Fruit fly (Drosophila melanogaster) whole organism, embryonic: ENCODE data around the gene CG5612.

Experiments used
- Awh ChIP-seq: fragments of 200-800 bp; sonication (Bioruptor generic); IDR thresholded peaks from 2 replicates; pipeline ENCODE4, ENCODE4 v1.3.6; 2022; ENCODE audit warnings: missing biosample characterization, missing genetic modification characterization
- CG10147 ChIP-seq: fragments of 200-800 bp; sonication (Bioruptor generic); optimal IDR thresholded peaks from 2 replicates; lab custom pipeline; 2019; ENCODE audit warnings: missing biosample characterization, mild to moderate bottlenecking, missing genetic modification characterization, moderate library complexity
- CG10959 ChIP-seq: fragments of 200-800 bp; sonication (Bioruptor generic); IDR thresholded peaks from 2 replicates; pipeline ENCODE4 v1.3.6; 2022; ENCODE audit warnings: missing biosample characterization, missing genetic modification characterization
- CG11085 ChIP-seq: fragments of 200-800 bp; sonication (Bioruptor generic); IDR thresholded peaks from 2 replicates; pipeline ENCODE4 v1.3.6; 2022; ENCODE audit warnings: missing biosample characterization, missing genetic modification characterization
- CG12391 ChIP-seq: fragments of 200-800 bp; sonication (Bioruptor generic); optimal IDR thresholded peaks from 3 replicates; lab custom pipeline; 2018; ENCODE audit warnings: missing biosample characterization, mild to moderate bottlenecking, missing genetic modification characterization, moderate library complexity
- CG14441 ChIP-seq: fragments of 200-800 bp; sonication (Bioruptor generic); IDR thresholded peaks from 2 replicates; pipeline ENCODE4 v1.3.6; 2022; ENCODE audit warnings: missing biosample characterization, missing genetic modification characterization
- CG14710 ChIP-seq: fragments of 200-800 bp; sonication (Bioruptor generic); optimal IDR thresholded peaks from 3 replicates; lab custom pipeline; 2019; ENCODE audit warnings: missing biosample characterization, mild to moderate bottlenecking, missing genetic modification characterization, moderate library complexity
- CG15269 ChIP-seq: fragments of 200-800 bp; sonication (Bioruptor generic); optimal IDR thresholded peaks from 2 replicates; lab custom pipeline; 2018; ENCODE audit warnings: missing biosample characterization, mild to moderate bottlenecking, missing genetic modification characterization, moderate library complexity
- CG1529 ChIP-seq: fragments of 200-800 bp; sonication (Bioruptor generic); optimal IDR thresholded peaks from 3 replicates; lab custom pipeline; 2018; ENCODE audit warnings: missing biosample characterization, missing genetic modification characterization
- CG16813 ChIP-seq: fragments of 200-800 bp; sonication (Bioruptor generic); IDR thresholded peaks from 3 replicates; pipeline ENCODE4 v1.3.6; 2022; ENCODE audit warnings: missing biosample characterization, missing genetic modification characterization; ENCODE audit not compliant: partially characterized antibody
- CG17802 ChIP-seq: fragments of 200-800 bp; sonication (Bioruptor generic); optimal IDR thresholded peaks from 2 replicates; lab custom pipeline; 2018; ENCODE audit warnings: missing biosample characterization, mild to moderate bottlenecking, missing genetic modification characterization, moderate library complexity
- CG2678 ChIP-seq: fragments of 200-800 bp; sonication (Bioruptor generic); optimal IDR thresholded peaks from 3 replicates; lab custom pipeline; 2019; ENCODE audit warnings: missing biosample characterization, mild to moderate bottlenecking, missing genetic modification characterization, moderate library complexity
- CG2889 ChIP-seq: fragments of 200-800 bp; sonication (Bioruptor generic); IDR thresholded peaks from 3 replicates; pipeline ENCODE4 v1.3.6; 2022; ENCODE audit warnings: missing biosample characterization, missing genetic modification characterization
- CG3281 ChIP-seq: fragments of 200-800 bp; sonication (Bioruptor generic); optimal IDR thresholded peaks from 3 replicates; lab custom pipeline; 2017; ENCODE audit warnings: missing biosample characterization, mild to moderate bottlenecking, missing genetic modification characterization
- CG3407 ChIP-seq: fragments of 200-800 bp; sonication (Bioruptor generic); optimal IDR thresholded peaks from 2 replicates; lab custom pipeline; 2018; ENCODE audit warnings: missing biosample characterization, mild to moderate bottlenecking, missing genetic modification characterization
- CG4424 ChIP-seq: fragments of 200-800 bp; sonication (Bioruptor generic); optimal IDR thresholded peaks from 3 replicates; lab custom pipeline; 2016; ENCODE audit warnings: missing biosample characterization, missing genetic modification characterization
- CG4854 ChIP-seq: fragments of 200-800 bp; sonication (Bioruptor generic); optimal IDR thresholded peaks from 2 replicates; lab custom pipeline; 2016; ENCODE audit warnings: missing biosample characterization, missing genetic modification characterization, inconsistent platforms
- CG5953 ChIP-seq: fragments of 200-800 bp; sonication (Bioruptor generic); IDR thresholded peaks from 2 replicates; pipeline ENCODE4 v1.3.6; 2022; ENCODE audit warnings: missing biosample characterization, missing genetic modification characterization
- CG6175 ChIP-seq: fragments of 200-800 bp; sonication (Bioruptor generic); IDR thresholded peaks from 3 replicates; pipeline ENCODE4 v1.3.6; 2022; ENCODE audit warnings: missing biosample characterization, missing genetic modification characterization
- CG6254 ChIP-seq: fragments of 200-800 bp; sonication (Bioruptor generic); optimal IDR thresholded peaks from 3 replicates; lab custom pipeline; 2017; ENCODE audit warnings: mild to moderate bottlenecking, missing biosample characterization, missing genetic modification reagents, missing genetic modification characterization
- CG6683 ChIP-seq: fragments of 200-800 bp; sonication (Bioruptor generic); optimal IDR thresholded peaks from 2 replicates; lab custom pipeline; 2017; ENCODE audit warnings: missing biosample characterization, mild to moderate bottlenecking, missing genetic modification characterization, missing genetic modification reagents
- CG7839 ChIP-seq: fragments of 200-800 bp; sonication (Bioruptor generic); optimal IDR thresholded peaks from 3 replicates; lab custom pipeline; 2018; ENCODE audit warnings: missing biosample characterization, mild to moderate bottlenecking, missing genetic modification characterization, moderate library complexity
- CrebB ChIP-seq: fragments of 200-800 bp; sonication (Bioruptor generic); optimal IDR thresholded peaks from 3 replicates; lab custom pipeline; 2018; ENCODE audit warnings: missing biosample characterization, mild to moderate bottlenecking, missing genetic modification characterization
- Dek ChIP-seq: fragments of 200-800 bp; sonication (Bioruptor generic); optimal IDR thresholded peaks from 3 replicates; lab custom pipeline; 2019; ENCODE audit warnings: missing biosample characterization, mild to moderate bottlenecking, missing genetic modification characterization, moderate library complexity
- Doc2 ChIP-seq: fragments of 200-800 bp; sonication (Bioruptor generic); IDR thresholded peaks from 2 replicates; pipeline ENCODE4 v1.3.6; 2022; ENCODE audit warnings: missing biosample characterization, missing genetic modification characterization
- Eip74EF ChIP-seq, 2 experiments: fragments of 200-800 bp in 1 of 2; fragments of >200 bp in 1 of 2; sonication (Bioruptor generic) in 1 of 2; optimal IDR thresholded peaks; 2 replicates each; lab custom pipeline; 2017 to 2019; ENCODE audit warnings: missing biosample characterization in 2 of 2, missing genetic modification characterization in 2 of 2, mild to moderate bottlenecking in 1 of 2, moderate library complexity in 1 of 2
- Myb ChIP-seq: fragments of 200-800 bp; sonication (Bioruptor generic); optimal IDR thresholded peaks from 2 replicates; lab custom pipeline; 2016; ENCODE audit warnings: missing biosample characterization, missing genetic modification characterization
- NK7.1 ChIP-seq: fragments of 200-800 bp; sonication (Bioruptor generic); optimal IDR thresholded peaks from 3 replicates; lab custom pipeline; 2016; ENCODE audit warnings: missing biosample characterization, missing genetic modification characterization
- Nf-YA ChIP-seq: fragments of 200-800 bp; sonication (Bioruptor generic); IDR thresholded peaks from 2 replicates; pipeline ENCODE4 v1.3.6; 2022; ENCODE audit warnings: missing biosample characterization, missing genetic modification characterization
- Sox102F ChIP-seq: fragments of 200-800 bp; sonication (Bioruptor generic); optimal IDR thresholded peaks from 2 replicates; lab custom pipeline; 2018; ENCODE audit warnings: missing biosample characterization, mild to moderate bottlenecking, missing genetic modification characterization, moderate library complexity
- Sry-δ ChIP-seq: fragments of 200-800 bp; sonication (Bioruptor generic); optimal IDR thresholded peaks from 2 replicates; lab custom pipeline; 2016; ENCODE audit warnings: missing biosample characterization, missing genetic modification characterization
- az2 ChIP-seq: fragments of 200-800 bp; sonication (Bioruptor generic); optimal IDR thresholded peaks from 3 replicates; lab custom pipeline; 2016; ENCODE audit warnings: missing biosample characterization, missing genetic modification characterization
- bigmax ChIP-seq: fragments of 200-800 bp; sonication (Bioruptor generic); optimal IDR thresholded peaks from 2 replicates; lab custom pipeline; 2018; ENCODE audit warnings: missing biosample characterization, mild to moderate bottlenecking, missing genetic modification characterization
- dati ChIP-seq: fragments of 200-800 bp; sonication (Bioruptor generic); IDR thresholded peaks from 2 replicates; pipeline ENCODE4 v1.3.6; 2022; ENCODE audit warnings: missing biosample characterization, missing genetic modification characterization
- gcm ChIP-seq: fragments of 200-800 bp; sonication (Bioruptor generic); optimal IDR thresholded peaks from 2 replicates; lab custom pipeline; 2019; ENCODE audit warnings: missing biosample characterization, mild to moderate bottlenecking, missing genetic modification characterization, moderate library complexity
- gcm2 ChIP-seq: fragments of 200-800 bp; sonication (Bioruptor generic); optimal IDR thresholded peaks from 2 replicates; lab custom pipeline; 2016; ENCODE audit warnings: missing biosample characterization, missing genetic modification characterization
- grau ChIP-seq: fragments of 200-800 bp; optimal IDR thresholded peaks from 3 replicates; lab custom pipeline; 2019; ENCODE audit warnings: missing biosample characterization, mild to moderate bottlenecking, missing genetic modification characterization, moderate library complexity
- mirr ChIP-seq: fragments of 200-800 bp; sonication (Bioruptor generic); optimal IDR thresholded peaks from 3 replicates; lab custom pipeline; 2018; ENCODE audit warnings: missing biosample characterization, mild to moderate bottlenecking, missing genetic modification characterization
- nmo ChIP-seq: fragments of 200-800 bp; sonication (Bioruptor generic); optimal IDR thresholded peaks from 2 replicates; lab custom pipeline; 2018; ENCODE audit warnings: missing biosample characterization, mild to moderate bottlenecking, missing genetic modification characterization, moderate library complexity
- oc ChIP-seq: fragments of 200-800 bp; sonication (Bioruptor generic); optimal IDR thresholded peaks from 2 replicates; lab custom pipeline; 2018; ENCODE audit warnings: missing biosample characterization, mild to moderate bottlenecking, missing genetic modification characterization, moderate library complexity
- pita ChIP-seq: fragments of 200-800 bp; sonication (Bioruptor generic); optimal IDR thresholded peaks from 2 replicates; lab custom pipeline; 2017; ENCODE audit warnings: missing biosample characterization, mild to moderate bottlenecking, missing genetic modification characterization
- pnt ChIP-seq: fragments of 200-800 bp; sonication (Bioruptor generic); optimal IDR thresholded peaks from 3 replicates; lab custom pipeline; 2016; ENCODE audit warnings: missing biosample characterization, missing genetic modification characterization
- sd ChIP-seq: fragments of 200-800 bp; sonication (Bioruptor generic); optimal IDR thresholded peaks from 3 replicates; lab custom pipeline; 2018; ENCODE audit warnings: missing biosample characterization, mild to moderate bottlenecking, missing genetic modification characterization, moderate library complexity
- slp2 ChIP-seq: fragments of 200-800 bp; sonication (Bioruptor generic); optimal IDR thresholded peaks from 2 replicates; lab custom pipeline; 2016; ENCODE audit warnings: missing biosample characterization, missing genetic modification characterization
- sna ChIP-seq: fragments of 200-800 bp; sonication (Bioruptor generic); IDR thresholded peaks from 2 replicates; pipeline ENCODE4 v1.3.6; 2022; ENCODE audit warnings: missing biosample characterization, missing genetic modification characterization; ENCODE audit not compliant: partially characterized antibody
- so ChIP-seq: fragments of 200-800 bp; sonication (Bioruptor generic); IDR thresholded peaks from 3 replicates; pipeline ENCODE4 v1.3.6; 2022; ENCODE audit warnings: missing biosample characterization, missing genetic modification characterization
- ssp ChIP-seq: fragments of 200-800 bp; sonication (Bioruptor generic); IDR thresholded peaks from 2 replicates; pipeline ENCODE4 v1.3.6; 2022; ENCODE audit warnings: missing biosample characterization, missing genetic modification characterization
- zen ChIP-seq: fragments of 200-800 bp; sonication (Bioruptor generic); optimal IDR thresholded peaks from 3 replicates; lab custom pipeline; 2018; ENCODE audit warnings: missing biosample characterization, mild to moderate bottlenecking, missing genetic modification characterization, moderate library complexity

CG5612 gene

DNA sequence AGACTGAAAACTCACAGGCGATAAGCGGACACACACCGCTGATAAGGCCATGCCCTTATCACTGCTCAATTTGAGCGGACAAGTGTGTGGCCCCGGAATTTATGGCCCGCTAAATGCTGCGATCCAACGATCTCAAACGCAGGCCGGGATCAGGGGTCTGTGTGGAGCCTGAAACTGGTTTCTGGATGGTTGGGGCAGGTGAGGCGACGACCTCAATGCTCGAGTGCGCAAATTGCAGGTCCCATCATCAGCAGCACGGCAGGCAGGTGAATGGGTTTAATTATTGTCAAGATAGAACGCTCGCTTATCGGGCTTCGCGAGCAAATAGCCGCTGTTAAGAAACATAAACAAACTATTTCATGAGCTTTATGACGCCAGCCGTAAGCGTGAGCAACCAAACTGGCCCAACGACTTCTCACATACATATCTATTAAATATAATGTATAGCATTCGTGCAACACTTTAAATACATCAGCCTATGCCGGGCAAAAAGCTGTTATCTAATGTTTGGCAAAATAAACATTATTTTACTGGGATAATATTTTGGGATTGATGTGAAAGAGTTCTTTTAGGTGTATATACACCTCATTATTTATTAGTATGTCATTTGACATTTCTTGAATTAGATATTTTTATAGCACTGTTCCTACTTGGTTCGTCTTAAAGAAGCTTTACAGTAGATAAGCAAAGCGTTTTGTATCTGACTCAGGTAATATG is 20.1 kb downstream of the CG5612 start (continued):
- TF ChIP-seq CG4854 (GFP tag; lab: Kevin White, UChicago) (no peak), CG6175 (peak; percentile 12; the same call in 1 of the 3 replicates), pnt (GFP tag; lab: Kevin White, UChicago) (no peak), CG2678 (peak; percentile 47), CG14441 (GFP tag; lab: Robert Waterston, UW) (no peak), so (GFP tag; lab: Robert Waterston, UW) (no peak), zen (tag; lab: Kevin White, UChicago) (no peak), CrebB (no peak), CG10147 (no peak), Doc2 (GFP tag; lab: Robert Waterston, UW) (no peak), gcm (GFP tag; lab: Kevin White, UChicago) (peak; percentile 5), sna (0 out of 2 replicates have a peak, but pooled peaks have one; percentile 40), CG10959 (no peak), CG3407 (GFP tag; lab: Kevin White, UChicago) (no peak), bigmax (no peak), gcm2 (GFP tag; lab: Kevin White, UChicago) (no peak), Awh (GFP tag; lab: Robert Waterston, UW) (0 out of 2 replicates have a peak, but pooled peaks have one; percentile 9), az2 (GFP tag; lab: Kevin White, UChicago) (no peak), CG17802 (tag; lab: Kevin White, UChicago) (no peak), mirr (GFP tag; lab: Kevin White, UChicago) (peak; percentile 51), CG15269 (peak; percentile 8), sd (tag; lab: Kevin White, UChicago) (peak; percentile 96), pita (no peak), CG5953 (GFP tag; lab: Robert Waterston, UW) (0 out of 2 replicates have a peak, but pooled peaks have one; percentile 35), CG3281 (GFP tag; lab: Kevin White, UChicago) (peak; percentile 32), CG2889 (no peak), slp2 (GFP tag; lab: Kevin White, UChicago) (no peak)

DNA sequence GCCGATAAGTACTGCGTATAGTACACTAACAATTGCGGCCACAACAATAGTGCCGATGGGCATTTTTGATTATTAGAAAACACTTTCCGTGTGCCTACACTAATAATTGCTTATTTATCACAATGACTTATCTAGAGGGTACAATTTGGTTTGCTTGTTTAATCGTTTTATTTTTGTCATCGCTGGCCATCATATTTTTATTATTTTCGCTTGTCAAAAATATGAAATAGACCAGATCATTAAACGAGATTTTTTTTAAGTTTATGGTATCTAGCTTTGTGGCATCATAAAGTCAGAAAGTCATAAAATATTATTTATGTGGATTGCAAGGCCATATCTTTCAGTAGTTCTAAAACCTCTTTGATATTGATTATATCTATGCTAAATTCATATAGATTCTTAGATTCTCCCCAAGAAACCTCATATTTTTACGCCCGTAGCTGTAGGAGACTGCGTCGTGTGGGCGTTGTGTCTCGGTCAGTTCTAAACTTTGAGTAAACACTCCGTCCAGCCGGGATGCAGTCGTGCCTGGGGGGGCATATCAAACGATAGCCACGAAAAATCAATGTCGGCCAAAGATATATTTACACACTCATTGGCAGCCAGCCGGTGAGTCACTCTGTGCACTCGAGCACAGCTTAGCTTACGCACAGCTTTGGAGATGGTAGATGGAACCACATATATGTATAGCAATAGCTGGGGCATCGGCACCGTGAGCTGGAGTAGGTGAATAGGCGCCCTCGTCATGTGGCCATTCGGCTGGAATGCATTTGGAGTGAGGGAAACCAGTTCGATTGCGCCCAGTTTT is 21.0 kb downstream of the CG5612 start:
- TF ChIP-seq ssp (GFP tag; lab: Robert Waterston, UW) (no peak), CG4424 (GFP tag; lab: Kevin White, UChicago) (peak; percentile 40), NK7.1 (GFP tag; lab: Kevin White, UChicago) (no peak), CG11085 (no peak), Doc2 (GFP tag; lab: Robert Waterston, UW) (no peak), Nf-YA (GFP tag; lab: Robert Waterston, UW) (no peak), CG14710 (tag; lab: Kevin White, UChicago) (peak; percentile 8), CG1529 (GFP tag; lab: Kevin White, UChicago) (no peak), CG6254 (GFP tag; lab: Kevin White, UChicago) (peak; percentile 38), CG16813 (no peak), CG6683 (GFP tag; lab: Kevin White, UChicago) (no peak), dati (GFP tag; lab: Robert Waterston, UW) (peak; percentile 16; the same call in 1 of the 2 replicates), Eip74EF (GFP tag; optimal IDR thresholded peaks at IDR 0.05; lab: Kevin White, UChicago) (peak in 1 of 2 experiments; percentile 43), grau (tag; lab: Kevin White, UChicago) (peak; percentile 41), Dek (tag; lab: Kevin White, UChicago) (no peak), oc (no peak), nmo (GFP tag; lab: Kevin White, UChicago) (peak; percentile 60), sna (no peak), Sry-δ (no peak), Sox102F (peak; percentile 9), CG7839 (tag; lab: Kevin White, UChicago) (peak; percentile 56), CG12391 (tag; lab: Kevin White, UChicago) (peak; percentile 32), Myb (GFP tag; lab: Kevin White, UChicago) (peak; percentile 15)
